Worm (Caenorhabditis elegans) whole organism, young adult: ENCODE measurements around the gene C33F10.8.
"Not testable (repeated sequence)": the region's sequence is repeated elsewhere in the genome, so short reads cannot be mapped to it uniquely, and the experiment has no call there.

Experiments
- B0035.1 ChIP-seq: sonication (generic microtip); optimal IDR thresholded peaks from 2 replicates; lab custom pipeline; 2016; ENCODE audit warnings: missing genetic modification characterization, mild to moderate bottlenecking, missing compliant biosample characterization, missing genotype, missing genetic modification reagents
- D2030.7 ChIP-seq: fragments of 200-800 bp; sonication (Bioruptor generic); IDR thresholded peaks from 2 replicates; pipeline ENCODE4 v1.3.6; 2022; ENCODE audit warnings: missing genetic modification reagents, missing genetic modification characterization, missing compliant biosample characterization
- F39B2.1 ChIP-seq: fragments of 200-800 bp; sonication (Bioruptor generic); IDR thresholded peaks from 2 replicates; pipeline ENCODE4 v1.3.6; 2022; ENCODE audit warnings: missing genetic modification reagents, missing genetic modification characterization, missing compliant biosample characterization
- K11D2.4 ChIP-seq: fragments of 200-800 bp; sonication (Bioruptor generic); IDR thresholded peaks from 2 replicates; pipeline ENCODE4 v1.3.6; 2022; ENCODE audit warnings: missing genetic modification reagents, missing genetic modification characterization, missing compliant biosample characterization
- aptf-3 ChIP-seq: fragments of 200-800 bp; sonication (Bioruptor generic); IDR thresholded peaks from 2 replicates; pipeline ENCODE4 v1.3.6; 2022; ENCODE audit warnings: missing genetic modification characterization, missing compliant biosample characterization
- athp-1 ChIP-seq: sonication (generic microtip); optimal IDR thresholded peaks from 2 replicates; lab custom pipeline; 2017; ENCODE audit warnings: mild to moderate bottlenecking, missing genetic modification characterization, missing compliant biosample characterization
- bed-2 ChIP-seq: fragments of 200-800 bp; sonication (Bioruptor generic); IDR thresholded peaks from 2 replicates; pipeline ENCODE4 v1.3.6; 2022; ENCODE audit warnings: missing genetic modification reagents, missing genetic modification characterization, missing compliant biosample characterization
- ccch-3 ChIP-seq: fragments of 200-800 bp; sonication (Bioruptor generic); optimal IDR thresholded peaks from 2 replicates; lab custom pipeline; 2018; ENCODE audit warnings: mild to moderate bottlenecking, missing genetic modification characterization, missing compliant biosample characterization
- cebp-2 ChIP-seq: fragments of 200-800 bp; sonication (Bioruptor generic); IDR thresholded peaks from 2 replicates; pipeline ENCODE4 v1.3.6; 2022; ENCODE audit warnings: missing genetic modification characterization, missing compliant biosample characterization
- ceh-58 ChIP-seq: fragments of 200-800 bp; sonication (Bioruptor generic); IDR thresholded peaks from 2 replicates; pipeline ENCODE4 v1.3.6; 2022; ENCODE audit warnings: missing genetic modification characterization, missing compliant biosample characterization
- chd-7 ChIP-seq: sonication (generic microtip); optimal IDR thresholded peaks from 2 replicates; lab custom pipeline; 2016; ENCODE audit warnings: mild to moderate bottlenecking, missing genetic modification characterization, moderate library complexity, missing compliant biosample characterization
- dox-1 ChIP-seq: fragments of 200-800 bp; sonication (Bioruptor generic); IDR thresholded peaks from 2 replicates; pipeline ENCODE4 v1.3.6; 2022; ENCODE audit warnings: missing genetic modification reagents, missing genetic modification characterization, missing compliant biosample characterization
- dpff-1 ChIP-seq: sonication (generic microtip); optimal IDR thresholded peaks from 2 replicates; lab custom pipeline; 2017; ENCODE audit warnings: mild to moderate bottlenecking, missing genetic modification characterization, missing compliant biosample characterization
- egl-44 ChIP-seq: fragments of 200-800 bp; sonication (Bioruptor generic); IDR thresholded peaks from 2 replicates; pipeline ENCODE4 v1.3.6; 2022; ENCODE audit warnings: missing genetic modification reagents, missing genetic modification characterization, missing compliant biosample characterization
- egrh-3 ChIP-seq: fragments of 200-800 bp; sonication (Bioruptor generic); IDR thresholded peaks from 2 replicates; pipeline ENCODE4 v1.3.6; 2022; ENCODE audit warnings: missing genetic modification reagents, missing genetic modification characterization, missing compliant biosample characterization
- hlh-12 ChIP-seq: sonication (generic microtip); optimal IDR thresholded peaks from 2 replicates; lab custom pipeline; 2016; ENCODE audit warnings: missing genetic modification characterization, missing compliant biosample characterization
- hrde-1 ChIP-seq: sonication (generic microtip); optimal IDR thresholded peaks from 2 replicates; lab custom pipeline; 2016; ENCODE audit warnings: missing genetic modification characterization, mild to moderate bottlenecking, missing compliant biosample characterization, moderate library complexity, missing genotype, missing genetic modification reagents, borderline replicate concordance
- let-607 ChIP-seq, 2 experiments: fragments of 200-800 bp in 1 of 2; sonication (Bioruptor generic) in 1 of 2; sonication (generic microtip) in 1 of 2; optimal IDR thresholded peaks; 2 replicates each; lab custom pipeline; 2016 to 2018; ENCODE audit warnings: mild to moderate bottlenecking in 2 of 2, missing compliant biosample characterization in 2 of 2, missing genetic modification characterization in 2 of 2, moderate library complexity in 2 of 2, missing genotype in 1 of 2
- lin-26 ChIP-seq: fragments of 200-800 bp; sonication (Bioruptor generic); IDR thresholded peaks from 2 replicates; pipeline ENCODE4 v1.3.6; 2022; ENCODE audit warnings: missing genetic modification reagents, missing genetic modification characterization, missing compliant biosample characterization
- lin-40 ChIP-seq: sonication (generic microtip); optimal IDR thresholded peaks from 2 replicates; lab custom pipeline; 2016; ENCODE audit warnings: missing genetic modification characterization, mild to moderate bottlenecking, missing compliant biosample characterization, missing genotype, missing genetic modification reagents
- lsl-1 ChIP-seq: fragments of 200-800 bp; sonication (Bioruptor generic); optimal IDR thresholded peaks from 2 replicates; lab custom pipeline; 2018; ENCODE audit warnings: mild to moderate bottlenecking, missing genetic modification characterization, moderate library complexity, missing compliant biosample characterization
- lsy-27 ChIP-seq: sonication (generic microtip); optimal IDR thresholded peaks from 2 replicates; lab custom pipeline; 2017; ENCODE audit warnings: missing genetic modification characterization, mild to moderate bottlenecking, missing compliant biosample characterization, antibody characterized with exemption, missing genotype, borderline replicate concordance; ENCODE audit not compliant: insufficient read depth
- madf-10 ChIP-seq: sonication (generic microtip); optimal IDR thresholded peaks from 2 replicates; lab custom pipeline; 2016; ENCODE audit warnings: mild to moderate bottlenecking, missing genetic modification characterization, missing compliant biosample characterization
- madf-6 ChIP-seq: fragments of 200-800 bp; sonication (Bioruptor generic); IDR thresholded peaks from 2 replicates; pipeline ENCODE4 v1.3.6; 2022; ENCODE audit warnings: missing genetic modification reagents, missing genetic modification characterization, missing compliant biosample characterization
- nhr-27 ChIP-seq: fragments of 200-800 bp; sonication (Bioruptor generic); optimal IDR thresholded peaks from 2 replicates; lab custom pipeline; 2018; ENCODE audit warnings: mild to moderate bottlenecking, missing genetic modification characterization, moderate library complexity, missing compliant biosample characterization
- tbp1 ChIP-seq: fragments of 200-800 bp; sonication (Bioruptor generic); optimal IDR thresholded peaks from 2 replicates; lab custom pipeline; 2018; ENCODE audit warnings: mild to moderate bottlenecking, missing genetic modification characterization, missing compliant biosample characterization
- tbx-9 ChIP-seq: sonication (generic microtip); optimal IDR thresholded peaks from 2 replicates; lab custom pipeline; 2016; ENCODE audit warnings: borderline replicate concordance, missing genetic modification characterization, inconsistent platforms, missing compliant biosample characterization
- tlf-1 ChIP-seq: fragments of 200-800 bp; sonication (Bioruptor generic); optimal IDR thresholded peaks from 2 replicates; lab custom pipeline; 2018; ENCODE audit warnings: mild to moderate bottlenecking, missing genetic modification characterization, missing compliant biosample characterization
- zfh-2 ChIP-seq: fragments of 200-800 bp; sonication (Bioruptor generic); conservative IDR thresholded peaks from 2 replicates; pipeline ENCODE4 v1.3.6; 2022; ENCODE audit warnings: missing genetic modification reagents, missing genetic modification characterization, missing compliant biosample characterization
- ztf-3 ChIP-seq: fragments of 200-800 bp; sonication (Bioruptor generic); optimal IDR thresholded peaks from 2 replicates; lab custom pipeline; 2018; ENCODE audit warnings: mild to moderate bottlenecking, missing genetic modification characterization, missing compliant biosample characterization

C33F10.8 gene

ce11 chrII:4867476-4867875 lies 42.4 kb upstream of the C33F10.8 start, which contains the start of gene col-17:
Gene col-17 (minus strand): TSS chrII:4867576.
- TF ChIP-seq ztf-3 (GFP tag; lab: Kevin White, UChicago) (no peak), aptf-3 (GFP tag; lab: Robert Waterston, UW) (no peak), lsy-27 (tag; lab: Kevin White, UChicago) (no peak)

- TF ChIP-seq dox-1 (GFP tag; lab: Robert Waterston, UW) (0 out of 2 replicates have a peak, but pooled peaks have one; percentile 33), ceh-58 (0 out of 2 replicates have a peak, but pooled peaks have one; percentile 11), egl-44 (GFP tag; lab: Robert Waterston, UW) (0 out of 2 replicates have a peak, but pooled peaks have one; percentile 7), egrh-3 (GFP tag; lab: Robert Waterston, UW) (peak; percentile 91), zfh-2 (peak; percentile 77)
- TF ChIP-seq, all 124 proteins: peak for 5; not testable (repeated sequence) for 119
Measured at ce11 chrII:4866819-4867218, 41.8 kb upstream of the C33F10.8 start.

ce11 chrII:4866045-4866444 lies 41.0 kb upstream of the C33F10.8 start:
- TF ChIP-seq tlf-1 (GFP tag; lab: Kevin White, UChicago) (no peak), athp-1 (tag; lab: Kevin White, UChicago) (no peak), tbx-9 (tag; lab: Kevin White, UChicago) (no peak), F39B2.1 (GFP tag; lab: Robert Waterston, UW) (no peak), cebp-2 (GFP tag; lab: Robert Waterston, UW) (no peak), K11D2.4 (no peak), hlh-12 (tag; lab: Kevin White, UChicago) (no peak), lin-40 (no peak), lin-26 (GFP tag; lab: Robert Waterston, UW) (no peak), hrde-1 (tag; lab: Kevin White, UChicago) (no peak)

- no peak for TF ChIP-seq lsl-1 (GFP tag; lab: Kevin White, UChicago)
- no peak for TF ChIP-seq let-607 (tag; optimal IDR thresholded peaks at IDR 0.05; lab: Kevin White, UChicago)
- no peak for TF ChIP-seq ztf-3 (GFP tag; lab: Kevin White, UChicago)
- no peak for TF ChIP-seq D2030.7 (GFP tag; lab: Robert Waterston, UW)
- no peak for TF ChIP-seq B0035.1 (tag; lab: Kevin White, UChicago)
- TF ChIP-seq chd-7 = no peak
- no peak for TF ChIP-seq madf-6 (GFP tag; lab: Robert Waterston, UW)
- TF ChIP-seq tlf-1 (GFP tag; lab: Kevin White, UChicago) = no peak
- TF ChIP-seq ccch-3 (GFP tag; lab: Kevin White, UChicago) = no peak
- TF ChIP-seq tbp1 = no peak
- TF ChIP-seq dpff-1 (tag; lab: Kevin White, UChicago) = no peak
- TF ChIP-seq madf-10 (tag; lab: Kevin White, UChicago) = no peak
- TF ChIP-seq zfh-2 = no peak
- TF ChIP-seq hrde-1 (tag; lab: Kevin White, UChicago) = no peak
Measured at ce11 chrII:4863357-4863756, 38.3 kb upstream of the C33F10.8 start, which contains the start of the genes mpst-4 and F11G11.14. Gene mpst-4 (minus strand): TSS chrII:4863457. Gene F11G11.14 (plus strand): TSS chrII:4863681.

- not testable (repeated sequence) for TF ChIP-seq bed-2 (GFP tag; lab: Robert Waterston, UW); nhr-27; madf-6 (GFP tag; lab: Robert Waterston, UW)
Measured at ce11 chrII:4860260-4860659, 35.2 kb upstream of the C33F10.8 start, which contains the start of the genes nspd-5 and F11G11.4. Gene nspd-5 (minus strand): TSS chrII:4860360. Gene F11G11.4 (plus strand): TSS chrII:4860594.
